Worm (Caenorhabditis elegans): ENCODE results near the gene R155.3.

DNA sequence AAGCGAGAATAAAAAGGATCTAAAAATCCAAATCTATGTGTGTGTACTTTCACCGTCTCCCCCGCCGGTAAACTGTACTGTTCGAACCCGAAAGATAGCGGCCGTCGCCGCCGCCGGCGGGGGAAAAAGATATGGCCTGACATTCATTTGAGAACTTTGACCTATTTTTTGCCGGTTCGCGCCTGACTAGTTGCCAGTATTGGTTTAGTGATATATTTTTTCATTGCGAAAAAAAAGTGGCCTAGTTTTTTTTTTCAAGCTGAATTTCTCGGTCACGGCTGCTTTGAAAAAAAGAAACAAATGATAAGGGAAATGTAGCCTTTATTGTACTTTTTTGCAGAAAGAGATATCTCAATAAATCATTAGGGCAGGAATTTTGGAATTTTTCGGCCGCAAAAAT is 14.0 kb downstream of the R155.3 start:
- TF ChIP-seq ama-1 (optimal IDR thresholded peaks at IDR 0.05) (no peak), pes-1 (GFP tag; IDR thresholded peaks at IDR 0.05) (no peak), flt-1 (GFP tag; IDR thresholded peaks at IDR 0.05) (no peak), tbx-11 (GFP tag; IDR thresholded peaks at IDR 0.05) (no peak), sea-1 (GFP tag; conservative IDR thresholded peaks at IDR 0.05) (no peak), tra-4 (tag; optimal IDR thresholded peaks at IDR 0.05) (no peak), B0310.2 (tag; optimal IDR thresholded peaks at IDR 0.05) (no peak), scrt-1 (GFP tag; IDR thresholded peaks at IDR 0.05) (no peak), hmbx-1 (tag; optimal IDR thresholded peaks at IDR 0.05) (no peak), ets-7 (tag; optimal IDR thresholded peaks at IDR 0.05) (no peak), hmg-4 (GFP tag; optimal IDR thresholded peaks at IDR 0.05) (no peak)

Measured in whole organism, early embryonic.